Worm (Caenorhabditis elegans): ENCODE data around the gene F01F1.2.

DNA sequence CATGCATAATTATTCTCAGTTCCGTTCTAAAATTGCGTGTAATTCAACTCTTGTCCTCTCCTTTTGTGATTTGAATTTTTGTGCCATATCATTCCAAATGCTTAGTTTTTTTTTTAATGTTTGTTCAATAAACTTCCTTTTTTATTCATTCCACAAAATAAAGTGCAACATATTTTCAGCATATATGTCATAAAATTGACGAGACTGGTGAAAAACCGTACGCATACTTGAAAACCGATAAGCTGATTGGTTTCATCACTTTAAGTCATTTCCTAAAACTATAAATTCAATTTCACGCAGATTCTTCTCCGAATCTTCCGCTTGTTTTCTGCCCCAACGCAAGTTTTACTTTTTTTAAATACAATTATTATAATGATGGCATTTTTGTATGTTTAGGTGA, 19.3 kb upstream of the F01F1.2 start, which contains the start of gene dpf-4:
- TF ChIP-seq nhr-28 (tag; optimal IDR thresholded peaks at IDR 0.05) (no peak), nhr-19 (GFP tag; conservative IDR thresholded peaks at IDR 0.05) (no peak), nhr-237 (tag; optimal IDR thresholded peaks at IDR 0.05) (no peak), fkh-10 (GFP tag; optimal IDR thresholded peaks at IDR 0.05) (no peak), zag-1 (tag; optimal IDR thresholded peaks at IDR 0.05) (no peak), egl-27 (tag; optimal IDR thresholded peaks at IDR 0.05) (no peak), irx-1 (tag; optimal IDR thresholded peaks at IDR 0.05) (no peak), C04F5.9 (tag; optimal IDR thresholded peaks at IDR 0.05) (no peak)
